Worm (Caenorhabditis elegans) whole organism, L4 larva: Measurements from ENCODE around the gene zipt-2.2.

Experiments used
- F37D6.2 ChIP-seq: sonication (generic microtip); optimal IDR thresholded peaks from 2 replicates; lab custom pipeline; 2016; ENCODE audit warnings: mild to moderate bottlenecking, missing genetic modification characterization, missing compliant biosample characterization
- mep-1 ChIP-seq: fragments of 150-350 bp; sonication (generic microtip); optimal IDR thresholded peaks from 3 replicates; lab custom pipeline; 2014; ENCODE audit warnings: missing biosample characterization, missing genetic modification characterization
- nhr-111 ChIP-seq: fragments of 200-800 bp; sonication (Bioruptor generic); optimal IDR thresholded peaks from 2 replicates; lab custom pipeline; 2018; ENCODE audit warnings: mild to moderate bottlenecking, missing genetic modification characterization, missing compliant biosample characterization
- snpc-4 ChIP-seq: fragments of 150-350 bp; optimal IDR thresholded peaks from 2 replicates; lab custom pipeline; 2014; ENCODE audit warnings: missing biosample characterization, missing genetic modification characterization

- no peak for TF ChIP-seq F37D6.2 (tag; lab: Kevin White, UChicago)
- TF ChIP-seq mep-1 (tag; lab: Kevin White, UChicago) = no peak
- no peak for TF ChIP-seq snpc-4 (tag; lab: Kevin White, UChicago)
- no peak for TF ChIP-seq nhr-111 (GFP tag; lab: Kevin White, UChicago)
Observed at ce11 chrIV:4284020-4284419, 48.9 kb upstream of the zipt-2.2 start, which contains the start of gene F15E6.6.
